Fruit fly (Drosophila melanogaster): Measurements from ENCODE around the gene Ubr1.

Ubr1 gene

dm6 chrX:16967415-16967814, 1.1 kb downstream of the Ubr1 start (continued):
- TF ChIP-seq jing (GFP tag; optimal IDR thresholded peaks at IDR 0.05) (no peak), Poxn (GFP tag; IDR thresholded peaks at IDR 0.05) (no peak), CG12744 (GFP tag; optimal IDR thresholded peaks at IDR 0.05) (no peak), Awh (GFP tag; IDR thresholded peaks at IDR 0.05) (peak; percentile 25; the same call in 1 of the 2 replicates), CG6813 (GFP tag; optimal IDR thresholded peaks at IDR 0.05) (no peak), CG42726 (GFP tag; IDR thresholded peaks at IDR 0.05; ENCODE audit: partially characterized antibody) (peak; percentile 45; the same call in 1 of the 2 replicates), H2.0 (GFP tag; IDR thresholded peaks at IDR 0.05) (peak; percentile 40; the same call in 1 of the 2 replicates), wdn (GFP tag; IDR thresholded peaks at IDR 0.05) (no peak), CG9727 (GFP tag; optimal IDR thresholded peaks at IDR 0.05) (peak; percentile 67), CG3726 (GFP tag; IDR thresholded peaks at IDR 0.05) (no peak), CG13894 (tag; optimal IDR thresholded peaks at IDR 0.05) (no peak), vvl (GFP tag; IDR thresholded peaks at IDR 0.05) (peak; percentile 50; the same call in 1 of the 2 replicates), dpn (GFP tag; optimal IDR thresholded peaks at IDR 0.05) (peak; percentile 26 to 30)

- peak; percentile 79 for TF ChIP-seq Med (GFP tag)
- no peak for TF ChIP-seq CG12071 (GFP tag; optimal IDR thresholded peaks at IDR 0.05)
- TF ChIP-seq Meics (GFP tag; optimal IDR thresholded peaks at IDR 0.05), result peak; percentile 7
- no peak for TF ChIP-seq CG10959 (GFP tag; IDR thresholded peaks at IDR 0.05)
- peak; percentile 25; the same call in 1 of the 2 replicates for TF ChIP-seq ara (GFP tag; IDR thresholded peaks at IDR 0.05)
- peak; percentile 3 for TF ChIP-seq az2 (GFP tag; optimal IDR thresholded peaks at IDR 0.05)
- peak; percentile 29 for TF ChIP-seq Oli (tag; optimal IDR thresholded peaks at IDR 0.05)
- peak; percentile 10 for TF ChIP-seq CG8944 (GFP tag; optimal IDR thresholded peaks at IDR 0.05)
- no peak for TF ChIP-seq CG31224 (GFP tag; IDR thresholded peaks at IDR 0.05)
- TF ChIP-seq abd-A (tag; optimal IDR thresholded peaks at IDR 0.05), result no peak
- 0 out of 2 replicates have a peak, but pooled peaks have one; percentile 22 for TF ChIP-seq HLH3B (GFP tag; IDR thresholded peaks at IDR 0.05)
- TF ChIP-seq ind (GFP tag; optimal IDR thresholded peaks at IDR 0.05), result peak; percentile 6
- 0 out of 3 replicates have a peak, but pooled peaks have one; percentile 22 for TF ChIP-seq zfh1 (GFP tag; IDR thresholded peaks at IDR 0.05)
- TF ChIP-seq CG14710 (tag; optimal IDR thresholded peaks at IDR 0.05), result no peak
- TF ChIP-seq CG30403 (GFP tag; optimal IDR thresholded peaks at IDR 0.05), result peak; percentile 19
- TF ChIP-seq sens (GFP tag), result peak; percentile 66
- no peak for TF ChIP-seq wor (GFP tag; IDR thresholded peaks at IDR 0.05)
- peak; percentile 82 for TF ChIP-seq Drgx (GFP tag; IDR thresholded peaks at IDR 0.05)
- TF ChIP-seq CG32532 (GFP tag; IDR thresholded peaks at IDR 0.05), result peak; percentile 40; the same call in 1 of the 2 replicates
- TF ChIP-seq prd (optimal IDR thresholded peaks at IDR 0.05), result no peak
- TF ChIP-seq prd (GFP tag; IDR thresholded peaks at IDR 0.05), result peak; percentile 25; the same call in 1 of the 3 replicates
- peak; percentile 42; the same call in 1 of the 3 replicates for TF ChIP-seq dysf (GFP tag; IDR thresholded peaks at IDR 0.05)
- TF ChIP-seq vvl (GFP tag; IDR thresholded peaks at IDR 0.05), result no peak
- 0 out of 2 replicates have a peak, but pooled peaks have one; percentile 14 for TF ChIP-seq Xrp1 (GFP tag; IDR thresholded peaks at IDR 0.05)
- no peak for TF ChIP-seq Mrtf (GFP tag; IDR thresholded peaks at IDR 0.05)
- no peak for TF ChIP-seq CG15269 (tag; optimal IDR thresholded peaks at IDR 0.05)
- TF ChIP-seq hkb (optimal IDR thresholded peaks at IDR 0.05), result no peak
- 0 out of 2 replicates have a peak, but pooled peaks have one; percentile 24 for TF ChIP-seq hkb (GFP tag; IDR thresholded peaks at IDR 0.05)
- TF ChIP-seq phol (tag; optimal IDR thresholded peaks at IDR 0.05), result peak; percentile 14
- TF ChIP-seq CG4617 (GFP tag; optimal IDR thresholded peaks at IDR 0.05; ENCODE audit: borderline replicate concordance), result no peak
- peak; percentile 3 for TF ChIP-seq Xbp1 (GFP tag; optimal IDR thresholded peaks at IDR 0.05)
- TF ChIP-seq row (GFP tag; IDR thresholded peaks at IDR 0.05), result peak; percentile 42; the same call in 2 of the 3 replicates
- peak; percentile 6 for TF ChIP-seq CG2712 (tag; optimal IDR thresholded peaks at IDR 0.05)
- TF ChIP-seq Rfx (GFP tag; IDR thresholded peaks at IDR 0.05), result peak; percentile 42; the same call in 1 of the 2 replicates
- peak; percentile 55 for TF ChIP-seq zf30C (GFP tag; optimal IDR thresholded peaks at IDR 0.05)
- peak; percentile 22 for TF ChIP-seq CG9727 (GFP tag; optimal IDR thresholded peaks at IDR 0.05)
- no peak for TF ChIP-seq eve (GFP tag; optimal IDR thresholded peaks at IDR 0.05)
- peak; percentile 2 for TF ChIP-seq NfI (GFP tag; optimal IDR thresholded peaks at IDR 0.05)
- peak; percentile 10 for TF ChIP-seq Camta (GFP tag; optimal IDR thresholded peaks at IDR 0.05)
- TF ChIP-seq CG2120 (GFP tag; optimal IDR thresholded peaks at IDR 0.05), result peak; percentile 18
Observed at dm6 chrX:16966532-16966931, 1.9 kb downstream of the Ubr1 start.

All from whole organism, embryonic.